Fruit fly (Drosophila melanogaster) whole organism, embryonic: ENCODE data around the gene CG14545.
A peak's percentile ranks its signal among the peaks of the same experiment; 100 is the strongest.

Source experiments
- Ada2b ChIP-seq: fragments of 200-800 bp; sonication (Bioruptor generic); IDR thresholded peaks from 2 replicates; pipeline ENCODE4 v1.3.6; 2022; ENCODE audit warnings: missing biosample characterization, missing genetic modification characterization
- Awh ChIP-seq: fragments of 200-800 bp; sonication (Bioruptor generic); IDR thresholded peaks from 2 replicates; pipeline ENCODE4, ENCODE4 v1.3.6; 2022; ENCODE audit warnings: missing biosample characterization, missing genetic modification characterization
- CG10147 ChIP-seq: fragments of 200-800 bp; sonication (Bioruptor generic); optimal IDR thresholded peaks from 2 replicates; lab custom pipeline; 2019; ENCODE audit warnings: missing biosample characterization, mild to moderate bottlenecking, missing genetic modification characterization, moderate library complexity
- CG11504 ChIP-seq: fragments of 200-800 bp; sonication (Bioruptor generic); optimal IDR thresholded peaks from 3 replicates; lab custom pipeline; 2019; ENCODE audit warnings: missing biosample characterization, mild to moderate bottlenecking, missing genetic modification characterization, moderate library complexity
- CG12391 ChIP-seq: fragments of 200-800 bp; sonication (Bioruptor generic); optimal IDR thresholded peaks from 3 replicates; lab custom pipeline; 2018; ENCODE audit warnings: missing biosample characterization, mild to moderate bottlenecking, missing genetic modification characterization, moderate library complexity
- CG12942 ChIP-seq: fragments of 200-800 bp; sonication (Bioruptor generic); optimal IDR thresholded peaks from 3 replicates; lab custom pipeline; 2016; ENCODE audit warnings: missing biosample characterization, missing genetic modification characterization
- CG14441 ChIP-seq: fragments of 200-800 bp; sonication (Bioruptor generic); IDR thresholded peaks from 2 replicates; pipeline ENCODE4 v1.3.6; 2022; ENCODE audit warnings: missing biosample characterization, missing genetic modification characterization
- CG18262 ChIP-seq: fragments of 200-800 bp; optimal IDR thresholded peaks from 3 replicates; lab custom pipeline; 2019; ENCODE audit warnings: missing biosample characterization, mild to moderate bottlenecking, missing genetic modification characterization, moderate library complexity
- CG32532 ChIP-seq: fragments of 200-800 bp; sonication (Bioruptor generic); IDR thresholded peaks from 2 replicates; pipeline ENCODE4 v1.3.6; 2022; ENCODE audit warnings: missing biosample characterization, missing genetic modification characterization
- CG3281 ChIP-seq: fragments of 200-800 bp; sonication (Bioruptor generic); optimal IDR thresholded peaks from 3 replicates; lab custom pipeline; 2017; ENCODE audit warnings: missing biosample characterization, mild to moderate bottlenecking, missing genetic modification characterization
- CG43689 ChIP-seq: fragments of 200-800 bp; sonication (Bioruptor generic); IDR thresholded peaks from 2 replicates; pipeline ENCODE4 v1.3.6; 2022; ENCODE audit warnings: missing biosample characterization, missing genetic modification characterization
- CG7556 ChIP-seq: fragments of 200-800 bp; sonication (Bioruptor generic); optimal IDR thresholded peaks from 2 replicates; lab custom pipeline; 2017; ENCODE audit warnings: missing biosample characterization, mild to moderate bottlenecking, missing genetic modification characterization
- CG7786 ChIP-seq: fragments of 200-800 bp; sonication (Bioruptor generic); optimal IDR thresholded peaks from 2 replicates; lab custom pipeline; 2016; ENCODE audit warnings: missing biosample characterization, missing genetic modification characterization
- Chrac-16 ChIP-seq: fragments of 200-800 bp; sonication (Bioruptor generic); optimal IDR thresholded peaks from 3 replicates; lab custom pipeline; 2016; ENCODE audit warnings: missing biosample characterization, missing genetic modification characterization
- Dad ChIP-seq: fragments of 200-800 bp; sonication (Bioruptor generic); optimal IDR thresholded peaks from 3 replicates; lab custom pipeline; 2016; ENCODE audit warnings: missing biosample characterization, missing genetic modification characterization
- Dbx ChIP-seq: fragments of 200-800 bp; sonication (Bioruptor generic); IDR thresholded peaks from 3 replicates; pipeline ENCODE4 v1.3.6; 2022; ENCODE audit warnings: missing biosample characterization, missing genetic modification characterization
- Dfd ChIP-seq, 2 experiments: fragments of >200 bp; optimal IDR thresholded peaks; 2 replicates each; lab custom pipeline; 2017; ENCODE audit warnings: missing biosample characterization in 2 of 2, missing genetic modification characterization in 2 of 2
- Ets97D ChIP-seq: fragments of 200-800 bp; sonication (Bioruptor generic); optimal IDR thresholded peaks from 3 replicates; lab custom pipeline; 2016; ENCODE audit warnings: missing biosample characterization, missing genetic modification characterization
- Fer1 ChIP-seq: fragments of 200-800 bp; sonication (Bioruptor generic); optimal IDR thresholded peaks from 2 replicates; lab custom pipeline; 2017; ENCODE audit warnings: missing biosample characterization, mild to moderate bottlenecking, missing genetic modification characterization
- Fer3 ChIP-seq: fragments of 200-800 bp; sonication (Bioruptor generic); optimal IDR thresholded peaks from 2 replicates; lab custom pipeline; 2018; ENCODE audit warnings: missing biosample characterization, mild to moderate bottlenecking, missing genetic modification characterization, moderate library complexity
- HLH3B ChIP-seq: fragments of 200-800 bp; sonication (Bioruptor generic); IDR thresholded peaks from 2 replicates; pipeline ENCODE4 v1.3.6; 2022; ENCODE audit warnings: missing biosample characterization, missing genetic modification characterization
- Mad ChIP-seq: fragments of 200-800 bp; sonication (Bioruptor generic); optimal IDR thresholded peaks from 2 replicates; lab custom pipeline; 2016; ENCODE audit warnings: missing biosample characterization, missing genetic modification characterization
- Rfx ChIP-seq: fragments of 200-800 bp; sonication (Bioruptor generic); IDR thresholded peaks from 2 replicates; pipeline ENCODE4 v1.3.6; 2022; ENCODE audit warnings: missing biosample characterization, missing genetic modification characterization
- Stat92E ChIP-seq, 3 experiments: fragments of >200 bp in 2 of 3; fragments of 200-800 bp in 1 of 3; sonication (Bioruptor generic) in 1 of 3; optimal IDR thresholded peaks; 2 replicates each; lab custom pipeline; 2017 to 2019; ENCODE audit warnings: missing biosample characterization in 3 of 3, missing genetic modification characterization in 3 of 3, mild to moderate bottlenecking in 1 of 3, moderate library complexity in 1 of 3
- ap ChIP-seq: fragments of 200-800 bp; sonication (Bioruptor generic); IDR thresholded peaks from 2 replicates; pipeline ENCODE4 v1.3.6; 2022; ENCODE audit warnings: missing biosample characterization, missing genetic modification characterization
- cwo ChIP-seq: fragments of 200-800 bp; sonication (Bioruptor generic); optimal IDR thresholded peaks from 3 replicates; lab custom pipeline; 2017; ENCODE audit warnings: missing biosample characterization, missing genetic modification characterization, mild to moderate bottlenecking, moderate library complexity, missing genetic modification reagents
- dpn ChIP-seq, 2 experiments: fragments of 200-800 bp; sonication (Bioruptor generic); optimal IDR thresholded peaks; 3 replicates each; lab custom pipeline; 2016; ENCODE audit warnings: missing biosample characterization in 2 of 2, missing genetic modification characterization in 2 of 2
- eve ChIP-seq, 2 experiments: fragments of >200 bp; optimal IDR thresholded peaks; 2 replicates each; lab custom pipeline; 2017; ENCODE audit warnings: missing biosample characterization in 2 of 2, missing genetic modification characterization in 2 of 2
- ewg ChIP-seq: fragments of 200-800 bp; sonication (Bioruptor generic); optimal IDR thresholded peaks from 3 replicates; lab custom pipeline; 2017; ENCODE audit warnings: mild to moderate bottlenecking, missing biosample characterization, missing genetic modification reagents, missing genetic modification characterization
- exex ChIP-seq: fragments of 200-800 bp; sonication (Bioruptor generic); optimal IDR thresholded peaks from 4 replicates; lab custom pipeline; 2018; ENCODE audit warnings: missing biosample characterization, mild to moderate bottlenecking, missing genetic modification characterization, moderate library complexity
- gt ChIP-seq: fragments of 200-800 bp; sonication (Bioruptor generic); IDR thresholded peaks from 2 replicates; pipeline ENCODE4 v1.3.6; 2022; ENCODE audit warnings: missing biosample characterization, missing genetic modification characterization
- luna ChIP-seq: fragments of 200-800 bp; sonication (Bioruptor generic); optimal IDR thresholded peaks from 2 replicates; lab custom pipeline; 2016; ENCODE audit warnings: missing biosample characterization, missing genetic modification characterization
- prd ChIP-seq, 3 experiments: fragments of >200 bp in 2 of 3; fragments of 200-800 bp in 1 of 3; sonication (Bioruptor generic) in 1 of 3; optimal IDR thresholded peaks in 2 of 3; IDR thresholded peaks in 1 of 3; 2 replicates in 2 of 3; 3 replicates in 1 of 3; pipeline versions ENCODE4 v1.3.6 to Lab custom; 2017 to 2022; ENCODE audit warnings: missing biosample characterization in 1 of 3, missing genetic modification characterization in 1 of 3
- row ChIP-seq: fragments of 200-800 bp; sonication (Bioruptor generic); IDR thresholded peaks from 3 replicates; pipeline ENCODE4 v1.3.6; 2022; ENCODE audit warnings: missing biosample characterization, missing genetic modification characterization
- scrt ChIP-seq: fragments of 200-800 bp; sonication (Bioruptor generic); optimal IDR thresholded peaks from 2 replicates; lab custom pipeline; 2018; ENCODE audit warnings: missing biosample characterization, mild to moderate bottlenecking, missing genetic modification characterization, moderate library complexity
- sens ChIP-seq: fragments of 200-800 bp; sonication (Bioruptor generic); peaks from one replicate; lab custom pipeline; 2016; ENCODE audit warnings: missing biosample characterization, missing genetic modification characterization
- slbo ChIP-seq: fragments of 200-800 bp; sonication (Bioruptor generic); IDR thresholded peaks from 2 replicates; pipeline ENCODE4 v1.3.6; 2022; ENCODE audit warnings: missing biosample characterization, missing genetic modification characterization
- stc ChIP-seq: fragments of 200-800 bp; sonication (Bioruptor generic); IDR thresholded peaks from 2 replicates; pipeline ENCODE4 v1.3.6; 2022; ENCODE audit warnings: missing biosample characterization, missing genetic modification characterization
- unpg ChIP-seq: fragments of 200-800 bp; sonication (Bioruptor generic); optimal IDR thresholded peaks from 3 replicates; lab custom pipeline; 2018; ENCODE audit warnings: missing biosample characterization, mild to moderate bottlenecking, missing genetic modification characterization, moderate library complexity
- vvl ChIP-seq: fragments of 200-800 bp; sonication (Bioruptor generic); IDR thresholded peaks from 2 replicates; pipeline ENCODE4 v1.3.6; 2022; ENCODE audit warnings: missing biosample characterization, missing genetic modification characterization

CG14545 gene

dm6 chr3R:25854825-25855224 is 3.7 kb upstream of the CG14545 start (continued):
- TF ChIP-seq luna (GFP tag; lab: Kevin White, UChicago) (no peak), Stat92E (GFP tag; optimal IDR thresholded peaks at IDR 0.05; lab: Kevin White, UChicago) (no peak), Chrac-16 (no peak), CG12942 (GFP tag; lab: Kevin White, UChicago) (no peak), Dad (no peak), scrt (GFP tag; lab: Kevin White, UChicago) (peak; percentile 14), Fer3 (peak; percentile 14), cwo (GFP tag; lab: Kevin White, UChicago) (peak; percentile 25), CG12391 (tag; lab: Kevin White, UChicago) (peak; percentile 3), CG7556 (GFP tag; lab: Kevin White, UChicago) (peak; percentile 34), CG18262 (tag; lab: Kevin White, UChicago) (no peak), dpn (GFP tag; optimal IDR thresholded peaks at IDR 0.05; lab: Kevin White, UChicago) (no peak), CG32532 (GFP tag; lab: Robert Waterston, UW) (peak; percentile 30), unpg (GFP tag; lab: Kevin White, UChicago) (peak; percentile 28), HLH3B (GFP tag; lab: Robert Waterston, UW) (peak; percentile 52), CG11504 (tag; lab: Kevin White, UChicago) (peak; percentile 53), Ets97D (no peak), vvl (GFP tag; lab: Robert Waterston, UW) (0 out of 2 replicates have a peak, but pooled peaks have one; percentile 35), CG7786 (GFP tag; lab: Kevin White, UChicago) (no peak), CG10147 (GFP tag; lab: Kevin White, UChicago) (peak; percentile 25), row (GFP tag; lab: Robert Waterston, UW) (peak; percentile 35; the same call in 1 of the 3 replicates), prd (optimal IDR thresholded peaks at IDR 0.05; lab: Kevin White, UChicago) (no peak), prd (GFP tag; IDR thresholded peaks at IDR 0.05; lab: Robert Waterston, UW) (no peak; the same call in 2 of the 3 replicates), gt (GFP tag; lab: Robert Waterston, UW) (no peak), CG14441 (peak; percentile 47), exex (tag; lab: Kevin White, UChicago) (no peak), Rfx (GFP tag; lab: Robert Waterston, UW) (peak; percentile 48; the same call in 1 of the 2 replicates), ewg (GFP tag; lab: Kevin White, UChicago) (peak; percentile 12), Mad (GFP tag; lab: Kevin White, UChicago) (no peak), Fer1 (peak; percentile 65), slbo (GFP tag; lab: Robert Waterston, UW) (peak; percentile 49; the same call in 1 of the 2 replicates), CG3281 (peak; percentile 53), stc (GFP tag; lab: Robert Waterston, UW) (0 out of 2 replicates have a peak, but pooled peaks have one; percentile 15), sens (no peak), eve (GFP tag; optimal IDR thresholded peaks at IDR 0.05; lab: Kevin White, UChicago) (peak in 1 of 2 experiments; percentile 41), Ada2b (GFP tag; lab: Robert Waterston, UW) (peak; percentile 46; the same call in 1 of the 2 replicates), Dbx (peak; percentile 58; the same call in 1 of the 3 replicates), ap (GFP tag; lab: Robert Waterston, UW) (no peak), CG43689 (GFP tag; lab: Robert Waterston, UW) (no peak)

DNA sequence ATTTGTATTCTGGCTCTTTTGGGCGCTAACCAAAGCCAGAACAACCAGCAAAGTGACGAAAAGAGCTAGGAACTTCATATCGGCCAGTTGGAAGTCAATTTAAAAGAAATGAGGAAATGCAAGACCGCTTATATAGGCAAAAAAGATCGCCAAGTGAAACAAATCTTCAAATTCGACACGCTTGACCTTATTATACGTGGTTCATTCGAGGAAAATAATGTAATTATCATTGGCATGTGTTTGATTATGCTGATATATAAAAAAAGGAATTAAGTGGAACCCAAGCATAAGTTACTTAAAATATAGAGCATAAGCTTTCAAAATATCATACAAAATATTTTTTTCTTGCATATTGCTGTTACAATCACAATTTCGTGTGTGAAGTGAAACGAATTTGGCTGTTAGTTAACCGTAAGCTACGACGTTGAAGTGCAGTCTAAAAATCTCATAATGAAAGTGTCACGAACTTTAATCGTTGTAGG is 19.3 kb downstream of the CG14545 start, which contains the start of the genes Mst57Da and alpha4GT2:
Gene Mst57Da (minus strand): TSS at position 101 of the 482 bp plus-strand sequence.
Gene alpha4GT2 (plus strand): TSS at position 432 of the 482 bp plus-strand sequence.
- no peak for TF ChIP-seq Awh (GFP tag; lab: Robert Waterston, UW)
- no peak for TF ChIP-seq sens
- no peak for TF ChIP-seq dpn (GFP tag; optimal IDR thresholded peaks at IDR 0.05; lab: Kevin White, UChicago)
- no peak for TF ChIP-seq Dfd (GFP tag; optimal IDR thresholded peaks at IDR 0.05; lab: Kevin White, UChicago)
- TF ChIP-seq Fer3: no peak
- no peak for TF ChIP-seq Stat92E (GFP tag; optimal IDR thresholded peaks at IDR 0.05; lab: Kevin White, UChicago)
